Fruit fly (Drosophila melanogaster) whole organism, embryonic: ENCODE results near the gene CG1979.
A peak's percentile ranks its signal among the peaks of the same experiment; 100 is the strongest.

Experiments
- B-H1 ChIP-seq: fragments of 200-800 bp; sonication (Bioruptor generic); IDR thresholded peaks from 3 replicates; pipeline ENCODE4 v1.3.6; 2022; ENCODE audit warnings: missing biosample characterization, missing genetic modification characterization
- BEAF-32 ChIP-seq: fragments of 200-800 bp; sonication (Bioruptor generic); optimal IDR thresholded peaks from 3 replicates; lab custom pipeline; 2017; ENCODE audit warnings: missing biosample characterization, missing genetic modification characterization, mild to moderate bottlenecking, moderate library complexity, missing genetic modification reagents
- CG10543 ChIP-seq: fragments of 200-800 bp; sonication (Bioruptor generic); optimal IDR thresholded peaks from 3 replicates; lab custom pipeline; 2017; ENCODE audit warnings: missing biosample characterization, mild to moderate bottlenecking, missing genetic modification characterization, moderate library complexity
- CG11456 ChIP-seq: fragments of 200-800 bp; sonication (Bioruptor generic); IDR thresholded peaks from 3 replicates; pipeline ENCODE4 v1.3.6; 2022; ENCODE audit warnings: missing biosample characterization, missing genetic modification characterization
- CG11723 ChIP-seq: fragments of 200-800 bp; sonication (Bioruptor generic); optimal IDR thresholded peaks from 2 replicates; lab custom pipeline; 2017; ENCODE audit warnings: missing biosample characterization, mild to moderate bottlenecking, missing genetic modification characterization
- CG1233 ChIP-seq: fragments of 200-800 bp; sonication (Bioruptor generic); optimal IDR thresholded peaks from 4 replicates; lab custom pipeline; 2018; ENCODE audit warnings: missing biosample characterization, mild to moderate bottlenecking, missing genetic modification characterization
- CG12391 ChIP-seq: fragments of 200-800 bp; sonication (Bioruptor generic); optimal IDR thresholded peaks from 3 replicates; lab custom pipeline; 2018; ENCODE audit warnings: missing biosample characterization, mild to moderate bottlenecking, missing genetic modification characterization, moderate library complexity
- CG13894 ChIP-seq: fragments of 200-800 bp; sonication (Bioruptor generic); optimal IDR thresholded peaks from 3 replicates; lab custom pipeline; 2018; ENCODE audit warnings: missing biosample characterization, mild to moderate bottlenecking, missing genetic modification characterization, moderate library complexity
- CG16815 ChIP-seq: fragments of 200-800 bp; sonication (Bioruptor generic); optimal IDR thresholded peaks from 3 replicates; lab custom pipeline; 2017; ENCODE audit warnings: missing biosample characterization, mild to moderate bottlenecking, missing genetic modification characterization
- CG18599 ChIP-seq: fragments of 200-800 bp; sonication (Bioruptor generic); optimal IDR thresholded peaks from 3 replicates; lab custom pipeline; 2017; ENCODE audit warnings: missing biosample characterization, missing genetic modification characterization, mild to moderate bottlenecking, moderate library complexity, missing genetic modification reagents
- CG2199 ChIP-seq: fragments of 200-800 bp; sonication (Bioruptor generic); IDR thresholded peaks from 3 replicates; pipeline ENCODE4 v1.3.6; 2022; ENCODE audit warnings: missing biosample characterization, missing genetic modification characterization
- CG2712 ChIP-seq: fragments of 200-800 bp; optimal IDR thresholded peaks from 3 replicates; lab custom pipeline; 2019; ENCODE audit warnings: missing biosample characterization, mild to moderate bottlenecking, missing genetic modification characterization, moderate library complexity
- CG3163 ChIP-seq: fragments of 200-800 bp; sonication (Bioruptor generic); optimal IDR thresholded peaks from 3 replicates; lab custom pipeline; 2016; ENCODE audit warnings: missing biosample characterization, missing genetic modification characterization
- CG32772 ChIP-seq: fragments of 200-800 bp; sonication (Bioruptor generic); IDR thresholded peaks from 2 replicates; pipeline ENCODE4 v1.3.6; 2022; ENCODE audit warnings: missing biosample characterization, missing genetic modification characterization
- CG3847 ChIP-seq: fragments of 200-800 bp; sonication (Bioruptor generic); IDR thresholded peaks from 2 replicates; pipeline ENCODE4 v1.3.6; 2022; ENCODE audit warnings: missing biosample characterization, missing genetic modification characterization
- CG43689 ChIP-seq: fragments of 200-800 bp; sonication (Bioruptor generic); IDR thresholded peaks from 2 replicates; pipeline ENCODE4 v1.3.6; 2022; ENCODE audit warnings: missing biosample characterization, missing genetic modification characterization
- CG4730 ChIP-seq: fragments of 200-800 bp; sonication (Bioruptor generic); IDR thresholded peaks from 2 replicates; pipeline ENCODE4 v1.3.6; 2022; ENCODE audit warnings: missing biosample characterization, missing genetic modification characterization
- CG6791 ChIP-seq: fragments of 200-800 bp; sonication (Bioruptor generic); IDR thresholded peaks from 3 replicates; pipeline ENCODE4 v1.3.6; 2022; ENCODE audit warnings: missing biosample characterization, missing genetic modification characterization; ENCODE audit not compliant: partially characterized antibody
- CG7963 ChIP-seq: fragments of 200-800 bp; sonication (Bioruptor generic); IDR thresholded peaks from 3 replicates; pipeline ENCODE4 v1.3.6; 2022; ENCODE audit warnings: missing biosample characterization, missing genetic modification characterization; ENCODE audit not compliant: partially characterized antibody
- CG8290 ChIP-seq, 3 experiments: fragments of 200-800 bp; sonication (Bioruptor generic); optimal IDR thresholded peaks; 2 replicates each; lab custom pipeline; 2016 to 2019; ENCODE audit warnings: missing biosample characterization in 3 of 3, missing genetic modification characterization in 3 of 3, mild to moderate bottlenecking in 2 of 3, moderate library complexity in 1 of 3
- CG9797 ChIP-seq: fragments of 200-800 bp; sonication (Bioruptor generic); optimal IDR thresholded peaks from 3 replicates; lab custom pipeline; 2018; ENCODE audit warnings: missing biosample characterization, mild to moderate bottlenecking, missing genetic modification characterization
- E2f2 ChIP-seq: fragments of 200-800 bp; sonication (Bioruptor generic); IDR thresholded peaks from 2 replicates; pipeline ENCODE4 v1.3.6; 2022; ENCODE audit warnings: missing biosample characterization, missing genetic modification characterization
- HmgD ChIP-seq: fragments of 200-800 bp; sonication (Bioruptor generic); optimal IDR thresholded peaks from 3 replicates; lab custom pipeline; 2016; ENCODE audit warnings: missing biosample characterization, missing genetic modification characterization
- MBD-R2 ChIP-seq: fragments of 200-800 bp; sonication (Bioruptor generic); IDR thresholded peaks from 2 replicates; pipeline ENCODE4 v1.3.6; 2022; ENCODE audit warnings: missing biosample characterization, missing genetic modification characterization
- Mad ChIP-seq: fragments of 200-800 bp; sonication (Bioruptor generic); optimal IDR thresholded peaks from 2 replicates; lab custom pipeline; 2016; ENCODE audit warnings: missing biosample characterization, missing genetic modification characterization
- Mes4 ChIP-seq: fragments of 200-800 bp; sonication (Bioruptor generic); optimal IDR thresholded peaks from 2 replicates; lab custom pipeline; 2016; ENCODE audit warnings: missing biosample characterization, missing genetic modification characterization
- NC2β ChIP-seq: fragments of 200-800 bp; sonication (Bioruptor generic); optimal IDR thresholded peaks from 2 replicates; lab custom pipeline; 2016; ENCODE audit warnings: missing biosample characterization, missing genetic modification characterization
- NFAT ChIP-seq: fragments of 200-800 bp; sonication (Bioruptor generic); IDR thresholded peaks from 2 replicates; pipeline ENCODE4 v1.3.6; 2022; ENCODE audit warnings: missing biosample characterization, missing genetic modification characterization
- Oli ChIP-seq: fragments of 200-800 bp; sonication (Bioruptor generic); optimal IDR thresholded peaks from 2 replicates; lab custom pipeline; 2018; ENCODE audit warnings: missing biosample characterization, mild to moderate bottlenecking, missing genetic modification characterization, moderate library complexity
- Scr ChIP-seq: fragments of 200-800 bp; sonication (Bioruptor generic); IDR thresholded peaks from 2 replicates; pipeline ENCODE4 v1.3.6; 2022; ENCODE audit warnings: missing biosample characterization, missing genetic modification characterization; ENCODE audit not compliant: partially characterized antibody
- al ChIP-seq: fragments of 200-800 bp; sonication (Bioruptor generic); IDR thresholded peaks from 2 replicates; pipeline ENCODE4 v1.3.6; 2022; ENCODE audit warnings: missing biosample characterization, missing genetic modification characterization
- ci ChIP-seq: fragments of 200-800 bp; sonication (Bioruptor generic); IDR thresholded peaks from 3 replicates; pipeline ENCODE4 v1.3.6; 2022; ENCODE audit warnings: missing biosample characterization, missing genetic modification characterization
- danr ChIP-seq: fragments of 200-800 bp; sonication (Bioruptor generic); IDR thresholded peaks from 2 replicates; pipeline ENCODE4 v1.3.6; 2022; ENCODE audit warnings: missing biosample characterization, missing genetic modification characterization
- ems ChIP-seq: fragments of 200-800 bp; sonication (Bioruptor generic); optimal IDR thresholded peaks from 3 replicates; lab custom pipeline; 2016; ENCODE audit warnings: missing biosample characterization, missing genetic modification characterization
- en ChIP-seq: fragments of 200-800 bp; sonication (Bioruptor generic); optimal IDR thresholded peaks from 2 replicates; lab custom pipeline; 2016; ENCODE audit warnings: missing biosample characterization, missing genetic modification characterization
- ftz-f1 ChIP-seq: fragments of 200-800 bp; sonication (Bioruptor generic); optimal IDR thresholded peaks from 2 replicates; lab custom pipeline; 2016; ENCODE audit warnings: missing biosample characterization, missing genetic modification characterization
- gce ChIP-seq: fragments of 200-800 bp; sonication (Bioruptor generic); IDR thresholded peaks from 3 replicates; pipeline ENCODE4 v1.3.6; 2022; ENCODE audit warnings: missing biosample characterization, missing genetic modification characterization
- hkb ChIP-seq, 2 experiments: fragments of 200-800 bp in 1 of 2; fragments of >200 bp in 1 of 2; sonication (Bioruptor generic) in 1 of 2; IDR thresholded peaks in 1 of 2; optimal IDR thresholded peaks in 1 of 2; 2 replicates each; pipeline versions ENCODE4 v1.3.6 to Lab custom; 2017 to 2022; ENCODE audit warnings: missing biosample characterization in 1 of 2, missing genetic modification characterization in 1 of 2
- lola ChIP-seq, 3 experiments: fragments of >200 bp in 2 of 3; fragments of 200-800 bp in 1 of 3; sonication (Bioruptor generic) in 1 of 3; optimal IDR thresholded peaks; 2 replicates each; lab custom pipeline; 2017 to 2019; ENCODE audit warnings: missing biosample characterization in 3 of 3, missing genetic modification characterization in 3 of 3, mild to moderate bottlenecking in 1 of 3, moderate library complexity in 1 of 3
- mirr ChIP-seq: fragments of 200-800 bp; sonication (Bioruptor generic); optimal IDR thresholded peaks from 3 replicates; lab custom pipeline; 2018; ENCODE audit warnings: missing biosample characterization, mild to moderate bottlenecking, missing genetic modification characterization
- nerfin-2 ChIP-seq: fragments of 200-800 bp; sonication (Bioruptor generic); IDR thresholded peaks from 2 replicates; pipeline ENCODE4 v1.3.6; 2022; ENCODE audit warnings: missing biosample characterization, missing genetic modification characterization; ENCODE audit not compliant: partially characterized antibody
- odd ChIP-seq: fragments of 200-800 bp; sonication (Bioruptor generic); optimal IDR thresholded peaks from 2 replicates; lab custom pipeline; 2017; ENCODE audit warnings: missing biosample characterization, mild to moderate bottlenecking, missing genetic modification characterization
- otp ChIP-seq: fragments of 200-800 bp; sonication (Bioruptor generic); IDR thresholded peaks from 3 replicates; pipeline ENCODE4, ENCODE4 v1.3.6; 2022; ENCODE audit warnings: missing biosample characterization, missing genetic modification characterization
- pho ChIP-seq: fragments of 200-800 bp; sonication (Bioruptor generic); optimal IDR thresholded peaks from 2 replicates; lab custom pipeline; 2016; ENCODE audit warnings: missing biosample characterization, missing genetic modification characterization
- pita ChIP-seq: fragments of 200-800 bp; sonication (Bioruptor generic); optimal IDR thresholded peaks from 2 replicates; lab custom pipeline; 2017; ENCODE audit warnings: missing biosample characterization, mild to moderate bottlenecking, missing genetic modification characterization
- ro ChIP-seq: fragments of 200-800 bp; sonication (Bioruptor generic); IDR thresholded peaks from 2 replicates; pipeline ENCODE4 v1.3.6; 2022; ENCODE audit warnings: missing biosample characterization, missing genetic modification characterization
- scrt ChIP-seq: fragments of 200-800 bp; sonication (Bioruptor generic); optimal IDR thresholded peaks from 2 replicates; lab custom pipeline; 2018; ENCODE audit warnings: missing biosample characterization, mild to moderate bottlenecking, missing genetic modification characterization, moderate library complexity
- sd ChIP-seq: fragments of 200-800 bp; sonication (Bioruptor generic); optimal IDR thresholded peaks from 3 replicates; lab custom pipeline; 2018; ENCODE audit warnings: missing biosample characterization, mild to moderate bottlenecking, missing genetic modification characterization, moderate library complexity
- trem ChIP-seq: fragments of 200-800 bp; optimal IDR thresholded peaks from 3 replicates; lab custom pipeline; 2019; ENCODE audit warnings: missing biosample characterization, mild to moderate bottlenecking, missing genetic modification characterization, moderate library complexity

Gene CG1979

dm6 chr3R:7067092-7067491, 12.7 kb downstream of the CG1979 start, which contains the start of the genes CG1105 and CG1965 (continued):
- TF ChIP-seq scrt (GFP tag; lab: Kevin White, UChicago): peak; percentile 77
- peak; percentile 90 for TF ChIP-seq CG4730
- peak; percentile 91 for TF ChIP-seq CG16815 (GFP tag; lab: Kevin White, UChicago)
- peak; percentile 94 for TF ChIP-seq NFAT (GFP tag; lab: Robert Waterston, UW)
- peak; percentile 76 for TF ChIP-seq CG3163 (GFP tag; lab: Kevin White, UChicago)
- TF ChIP-seq CG9797 (GFP tag; lab: Kevin White, UChicago): peak; percentile 94
- peak; percentile 92 for TF ChIP-seq B-H1 (GFP tag; lab: Robert Waterston, UW)
- peak; percentile 64 for TF ChIP-seq hkb (optimal IDR thresholded peaks at IDR 0.05; lab: Kevin White, UChicago)
- TF ChIP-seq hkb (GFP tag; IDR thresholded peaks at IDR 0.05; lab: Robert Waterston, UW): peak; percentile 84
- no peak for TF ChIP-seq CG13894 (tag; lab: Kevin White, UChicago)
- peak; percentile 96 for TF ChIP-seq CG2712
- TF ChIP-seq gce: 0 out of 3 replicates have a peak, but pooled peaks have one; percentile 58
- TF ChIP-seq HmgD (GFP tag; lab: Kevin White, UChicago): peak; percentile 78
- TF ChIP-seq CG2199: peak; percentile 97
- TF ChIP-seq al: peak; percentile 92
- peak; percentile 95 for TF ChIP-seq trem (tag; lab: Kevin White, UChicago)
- TF ChIP-seq CG11456: peak; percentile 93
- TF ChIP-seq otp: peak; percentile 83
- TF ChIP-seq Mad (GFP tag; lab: Kevin White, UChicago): peak; percentile 97
- TF ChIP-seq BEAF-32 (GFP tag; lab: Kevin White, UChicago): peak; percentile 100
- TF ChIP-seq CG6791 (GFP tag; lab: Robert Waterston, UW): peak; percentile 94
- peak; percentile 91 for TF ChIP-seq CG10543 (GFP tag; lab: Kevin White, UChicago)
- peak; percentile 82 for TF ChIP-seq sd
- TF ChIP-seq ems (GFP tag; lab: Kevin White, UChicago): peak; percentile 94
- TF ChIP-seq pho (GFP tag; lab: Kevin White, UChicago): peak; percentile 95
- no peak for TF ChIP-seq pita (GFP tag; lab: Kevin White, UChicago)
- TF ChIP-seq CG3847 (GFP tag; lab: Robert Waterston, UW): peak; percentile 95
- no peak for TF ChIP-seq mirr
- TF ChIP-seq en (GFP tag; lab: Kevin White, UChicago): peak; percentile 83
- peak; percentile 83 for TF ChIP-seq Mes4 (GFP tag; lab: Kevin White, UChicago)
- peak; percentile 85 for TF ChIP-seq CG1233 (GFP tag; lab: Kevin White, UChicago)
- peak; percentile 90 for TF ChIP-seq CG18599 (GFP tag; lab: Kevin White, UChicago)
- TF ChIP-seq MBD-R2 (GFP tag; lab: Robert Waterston, UW): peak; percentile 96
- peak; percentile 79 for TF ChIP-seq ro (GFP tag; lab: Robert Waterston, UW)
- peak; percentile 83 for TF ChIP-seq CG11723 (GFP tag; lab: Kevin White, UChicago)
- TF ChIP-seq CG7963 (GFP tag; lab: Robert Waterston, UW): peak; percentile 91
- peak; percentile 80 for TF ChIP-seq Oli (tag; lab: Kevin White, UChicago)
- peak; percentile 91 for TF ChIP-seq CG8290 (GFP tag; optimal IDR thresholded peaks at IDR 0.05; lab: Kevin White, UChicago)
- TF ChIP-seq CG8290 (tag; optimal IDR thresholded peaks at IDR 0.05; lab: Kevin White, UChicago): peak; percentile 83
- TF ChIP-seq E2f2 (GFP tag; lab: Robert Waterston, UW): peak; percentile 79
- TF ChIP-seq odd: peak; percentile 60
- TF ChIP-seq ci: peak; percentile 94
- TF ChIP-seq CG32772 (GFP tag; lab: Robert Waterston, UW): peak; percentile 92
- peak; percentile 74 for TF ChIP-seq CG43689 (GFP tag; lab: Robert Waterston, UW)
- TF ChIP-seq CG12391 (tag; lab: Kevin White, UChicago): peak; percentile 97
- peak; percentile 99 for TF ChIP-seq Scr (GFP tag; lab: Robert Waterston, UW)
- TF ChIP-seq lola (GFP tag; optimal IDR thresholded peaks at IDR 0.05; lab: Kevin White, UChicago): peak in 1 of 3 experiments; percentile 93
- TF ChIP-seq nerfin-2: peak; percentile 94
- TF ChIP-seq danr: peak; percentile 79; the same call in 1 of the 2 replicates
- peak; percentile 92 for TF ChIP-seq NC2β (GFP tag; lab: Kevin White, UChicago)
- peak; percentile 79 for TF ChIP-seq ftz-f1 (GFP tag; lab: Kevin White, UChicago)
